Fruit fly (Drosophila melanogaster) whole organism, embryonic: ENCODE results near the gene CG33111.
"Not testable (repeated sequence)": the region's sequence is repeated elsewhere in the genome, so short reads cannot be mapped to it uniquely, and the experiment has no call there.

Experiments used
- Ada2b ChIP-seq: fragments of 200-800 bp; sonication (Bioruptor generic); IDR thresholded peaks from 2 replicates; pipeline ENCODE4 v1.3.6; 2022; ENCODE audit warnings: missing biosample characterization, missing genetic modification characterization
- Atf-2 ChIP-seq: fragments of 200-800 bp; sonication (Bioruptor generic); optimal IDR thresholded peaks from 2 replicates; lab custom pipeline; 2016; ENCODE audit warnings: missing biosample characterization, missing genetic modification characterization
- Awh ChIP-seq: fragments of 200-800 bp; sonication (Bioruptor generic); IDR thresholded peaks from 2 replicates; pipeline ENCODE4, ENCODE4 v1.3.6; 2022; ENCODE audit warnings: missing biosample characterization, missing genetic modification characterization
- BtbVII ChIP-seq: fragments of 200-800 bp; sonication (Bioruptor generic); optimal IDR thresholded peaks from 3 replicates; lab custom pipeline; 2017; ENCODE audit warnings: missing biosample characterization, mild to moderate bottlenecking, missing genetic modification characterization
- CG10209 ChIP-seq: fragments of 200-800 bp; sonication (Bioruptor generic); optimal IDR thresholded peaks from 3 replicates; lab custom pipeline; 2017; ENCODE audit warnings: missing biosample characterization, mild to moderate bottlenecking, missing genetic modification characterization, missing genetic modification reagents
- CG11085 ChIP-seq: fragments of 200-800 bp; sonication (Bioruptor generic); IDR thresholded peaks from 2 replicates; pipeline ENCODE4 v1.3.6; 2022; ENCODE audit warnings: missing biosample characterization, missing genetic modification characterization
- CG11247 ChIP-seq: fragments of 200-800 bp; sonication (Bioruptor generic); IDR thresholded peaks from 2 replicates; pipeline ENCODE4 v1.3.6; 2022; ENCODE audit warnings: missing biosample characterization, missing genetic modification characterization
- CG15601 ChIP-seq: fragments of 200-800 bp; sonication (Bioruptor generic); optimal IDR thresholded peaks from 3 replicates; lab custom pipeline; 2019; ENCODE audit warnings: missing biosample characterization, mild to moderate bottlenecking, missing genetic modification characterization, moderate library complexity
- CG16813 ChIP-seq: fragments of 200-800 bp; sonication (Bioruptor generic); IDR thresholded peaks from 3 replicates; pipeline ENCODE4 v1.3.6; 2022; ENCODE audit warnings: missing biosample characterization, missing genetic modification characterization; ENCODE audit not compliant: partially characterized antibody
- CG33557 ChIP-seq: fragments of 200-800 bp; sonication (Bioruptor generic); optimal IDR thresholded peaks from 2 replicates; lab custom pipeline; 2019; ENCODE audit warnings: missing biosample characterization, mild to moderate bottlenecking, missing genetic modification characterization, moderate library complexity
- CG34376 ChIP-seq: fragments of 200-800 bp; sonication (Bioruptor generic); optimal IDR thresholded peaks from 2 replicates; lab custom pipeline; 2018; ENCODE audit warnings: missing biosample characterization, mild to moderate bottlenecking, missing genetic modification characterization
- CG4282 ChIP-seq: fragments of 200-800 bp; sonication (Bioruptor generic); optimal IDR thresholded peaks from 2 replicates; lab custom pipeline; 2016; ENCODE audit warnings: missing biosample characterization, missing genetic modification characterization
- CG4854 ChIP-seq: fragments of 200-800 bp; sonication (Bioruptor generic); optimal IDR thresholded peaks from 2 replicates; lab custom pipeline; 2016; ENCODE audit warnings: missing biosample characterization, missing genetic modification characterization, inconsistent platforms
- CG5245 ChIP-seq: fragments of 200-800 bp; sonication (Bioruptor generic); optimal IDR thresholded peaks from 3 replicates; lab custom pipeline; 2016; ENCODE audit warnings: missing biosample characterization, missing genetic modification characterization
- CG6272 ChIP-seq: fragments of 200-800 bp; sonication (Bioruptor generic); IDR thresholded peaks from 2 replicates; pipeline ENCODE4 v1.3.6; 2022; ENCODE audit warnings: missing biosample characterization, missing genetic modification characterization
- CG8290 ChIP-seq, 3 experiments: fragments of 200-800 bp; sonication (Bioruptor generic); optimal IDR thresholded peaks; 2 replicates each; lab custom pipeline; 2016 to 2019; ENCODE audit warnings: missing biosample characterization in 3 of 3, missing genetic modification characterization in 3 of 3, mild to moderate bottlenecking in 2 of 3, moderate library complexity in 1 of 3
- CG8765 ChIP-seq: fragments of 200-800 bp; sonication (Bioruptor generic); IDR thresholded peaks from 2 replicates; pipeline ENCODE4 v1.3.6; 2022; ENCODE audit warnings: missing biosample characterization, missing genetic modification characterization
- CG9609 ChIP-seq: fragments of 200-800 bp; sonication (Bioruptor generic); optimal IDR thresholded peaks from 3 replicates; lab custom pipeline; 2016; ENCODE audit warnings: missing biosample characterization, missing genetic modification characterization
- CoRest ChIP-seq: fragments of 200-800 bp; sonication (Bioruptor generic); optimal IDR thresholded peaks from 3 replicates; lab custom pipeline; 2018; ENCODE audit warnings: missing biosample characterization, mild to moderate bottlenecking, missing genetic modification characterization, moderate library complexity
- CrebB ChIP-seq: fragments of 200-800 bp; sonication (Bioruptor generic); optimal IDR thresholded peaks from 3 replicates; lab custom pipeline; 2018; ENCODE audit warnings: missing biosample characterization, mild to moderate bottlenecking, missing genetic modification characterization
- D ChIP-seq, 2 experiments: fragments of 200-800 bp in 1 of 2; fragments of >200 bp in 1 of 2; sonication (Bioruptor generic) in 1 of 2; optimal IDR thresholded peaks; 2 replicates in 1 of 2; 3 replicates in 1 of 2; lab custom pipeline; 2017; ENCODE audit warnings: mild to moderate bottlenecking in 1 of 2, missing biosample characterization in 1 of 2, missing genetic modification characterization in 1 of 2, missing genetic modification reagents in 1 of 2
- ERR ChIP-seq: fragments of 200-800 bp; sonication (Bioruptor generic); optimal IDR thresholded peaks from 2 replicates; lab custom pipeline; 2016; ENCODE audit warnings: missing biosample characterization, missing genetic modification characterization
- HHEX ChIP-seq: fragments of 200-800 bp; sonication (Bioruptor generic); optimal IDR thresholded peaks from 3 replicates; lab custom pipeline; 2017; ENCODE audit warnings: missing biosample characterization, mild to moderate bottlenecking, missing genetic modification characterization, missing genetic modification reagents
- MTF-1 ChIP-seq: fragments of 200-800 bp; sonication (Bioruptor generic); optimal IDR thresholded peaks from 2 replicates; lab custom pipeline; 2018; ENCODE audit warnings: missing biosample characterization, mild to moderate bottlenecking, missing genetic modification characterization, borderline replicate concordance
- Pdp1 ChIP-seq, 2 experiments: fragments of 200-800 bp; sonication (Bioruptor generic); optimal IDR thresholded peaks; 3 replicates each; lab custom pipeline; 2016; ENCODE audit warnings: missing biosample characterization in 2 of 2, missing genetic modification characterization in 2 of 2, mild to moderate bottlenecking in 1 of 2, moderate library complexity in 1 of 2
- Side ChIP-seq: fragments of 200-800 bp; sonication (Bioruptor generic); optimal IDR thresholded peaks from 2 replicates; lab custom pipeline; 2016; ENCODE audit warnings: missing biosample characterization, missing genetic modification characterization
- ase ChIP-seq: fragments of 200-800 bp; sonication (Bioruptor generic); IDR thresholded peaks from 3 replicates; pipeline ENCODE4 v1.3.6; 2022; ENCODE audit warnings: missing biosample characterization, missing genetic modification characterization
- cas ChIP-seq: fragments of 200-800 bp; sonication (Bioruptor generic); IDR thresholded peaks from 2 replicates; pipeline ENCODE4 v1.3.6; 2022; ENCODE audit warnings: missing biosample characterization, missing genetic modification characterization
- chif ChIP-seq, 2 experiments: fragments of 200-800 bp; sonication (Bioruptor generic); optimal IDR thresholded peaks; 3 replicates each; lab custom pipeline; 2016; ENCODE audit warnings: missing biosample characterization in 2 of 2, missing genetic modification characterization in 2 of 2
- crp ChIP-seq, 2 experiments: fragments of 200-800 bp; sonication (Bioruptor generic); optimal IDR thresholded peaks; 2 replicates in 1 of 2; 3 replicates in 1 of 2; lab custom pipeline; 2017; ENCODE audit warnings: missing biosample characterization in 2 of 2, missing genetic modification characterization in 2 of 2, mild to moderate bottlenecking in 1 of 2, moderate library complexity in 1 of 2
- dm ChIP-seq: fragments of 200-800 bp; sonication (Bioruptor generic); optimal IDR thresholded peaks from 3 replicates; lab custom pipeline; 2016; ENCODE audit warnings: missing biosample characterization, missing genetic modification characterization
- ewg ChIP-seq: fragments of 200-800 bp; sonication (Bioruptor generic); optimal IDR thresholded peaks from 3 replicates; lab custom pipeline; 2017; ENCODE audit warnings: mild to moderate bottlenecking, missing biosample characterization, missing genetic modification reagents, missing genetic modification characterization
- gcm2 ChIP-seq: fragments of 200-800 bp; sonication (Bioruptor generic); optimal IDR thresholded peaks from 2 replicates; lab custom pipeline; 2016; ENCODE audit warnings: missing biosample characterization, missing genetic modification characterization
- gsb ChIP-seq: fragments of 200-800 bp; sonication (Bioruptor generic); IDR thresholded peaks from 2 replicates; pipeline ENCODE4 v1.3.6; 2022; ENCODE audit warnings: missing biosample characterization, missing genetic modification characterization
- jumu ChIP-seq: fragments of 200-800 bp; sonication (Bioruptor generic); optimal IDR thresholded peaks from 3 replicates; lab custom pipeline; 2016; ENCODE audit warnings: missing biosample characterization, missing genetic modification characterization
- kay ChIP-seq: fragments of 200-800 bp; sonication (Bioruptor generic); optimal IDR thresholded peaks from 2 replicates; lab custom pipeline; 2016; ENCODE audit warnings: missing biosample characterization, missing genetic modification characterization
- klu ChIP-seq: fragments of 200-800 bp; sonication (Bioruptor generic); IDR thresholded peaks from 2 replicates; pipeline ENCODE4 v1.3.6; 2022; ENCODE audit warnings: missing biosample characterization, missing genetic modification characterization
- lbe ChIP-seq: fragments of 200-800 bp; sonication (Bioruptor generic); optimal IDR thresholded peaks from 2 replicates; lab custom pipeline; 2016; ENCODE audit warnings: missing biosample characterization, mild to moderate bottlenecking, missing genetic modification characterization
- lmd ChIP-seq: fragments of 200-800 bp; sonication (Bioruptor generic); IDR thresholded peaks from 2 replicates; pipeline ENCODE4 v1.3.6; 2022; ENCODE audit warnings: missing biosample characterization, missing genetic modification characterization
- lola ChIP-seq, 3 experiments: fragments of >200 bp in 2 of 3; fragments of 200-800 bp in 1 of 3; sonication (Bioruptor generic) in 1 of 3; optimal IDR thresholded peaks; 2 replicates each; lab custom pipeline; 2017 to 2019; ENCODE audit warnings: missing biosample characterization in 3 of 3, missing genetic modification characterization in 3 of 3, mild to moderate bottlenecking in 1 of 3, moderate library complexity in 1 of 3
- onecut ChIP-seq: fragments of 200-800 bp; sonication (Bioruptor generic); IDR thresholded peaks from 2 replicates; pipeline ENCODE4 v1.3.6; 2022; ENCODE audit warnings: missing biosample characterization, missing genetic modification characterization
- shn ChIP-seq: fragments of 200-800 bp; sonication (Bioruptor generic); optimal IDR thresholded peaks from 3 replicates; lab custom pipeline; 2016; ENCODE audit warnings: missing biosample characterization, missing genetic modification characterization
- so ChIP-seq: fragments of 200-800 bp; sonication (Bioruptor generic); IDR thresholded peaks from 3 replicates; pipeline ENCODE4 v1.3.6; 2022; ENCODE audit warnings: missing biosample characterization, missing genetic modification characterization
- sr ChIP-seq: fragments of 200-800 bp; sonication (Bioruptor generic); IDR thresholded peaks from 3 replicates; pipeline ENCODE4 v1.3.6; 2022; ENCODE audit warnings: missing biosample characterization, missing genetic modification characterization
- stc ChIP-seq: fragments of 200-800 bp; sonication (Bioruptor generic); IDR thresholded peaks from 2 replicates; pipeline ENCODE4 v1.3.6; 2022; ENCODE audit warnings: missing biosample characterization, missing genetic modification characterization
- tin ChIP-seq: fragments of 200-800 bp; sonication (Bioruptor generic); optimal IDR thresholded peaks from 3 replicates; lab custom pipeline; 2016; ENCODE audit warnings: missing biosample characterization, missing genetic modification characterization
- tna ChIP-seq: fragments of 200-800 bp; sonication (Bioruptor generic); IDR thresholded peaks from 2 replicates; pipeline ENCODE4 v1.3.6; 2022; ENCODE audit warnings: missing biosample characterization, missing genetic modification characterization; ENCODE audit not compliant: partially characterized antibody
- ttk ChIP-seq: fragments of 200-800 bp; sonication (Bioruptor generic); IDR thresholded peaks from 2 replicates; pipeline ENCODE4 v2.1.2; 2022; ENCODE audit warnings: missing biosample characterization, missing genetic modification characterization

The CG33111 gene

DNA sequence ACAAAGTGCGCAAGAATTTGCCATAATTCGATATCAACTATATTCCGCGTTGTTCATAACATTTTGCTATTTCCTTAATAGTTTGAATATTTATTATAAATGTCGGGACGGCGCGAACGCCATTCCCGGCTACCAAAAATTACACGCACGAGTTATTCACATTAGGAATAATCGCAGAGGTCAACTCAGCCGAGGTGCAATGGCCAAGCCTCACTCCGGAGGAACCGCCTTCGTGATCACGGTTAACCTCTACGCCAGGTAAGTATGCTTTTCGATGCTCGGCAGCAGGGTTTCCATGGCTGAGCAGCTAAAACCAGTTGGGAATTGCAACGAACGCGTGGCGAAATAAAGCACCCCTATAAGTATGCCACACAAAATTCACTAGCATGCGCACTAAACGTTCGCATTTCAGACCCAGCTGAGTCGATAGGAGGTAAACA lies 40.3 kb upstream of the CG33111 start (continued):
- TF ChIP-seq lola (GFP tag; optimal IDR thresholded peaks at IDR 0.05; lab: Kevin White, UChicago) (peak in 1 of 3 experiments; percentile 16), CG6272 (GFP tag; lab: Robert Waterston, UW) (peak; percentile 71), Atf-2 (GFP tag; lab: Kevin White, UChicago) (peak; percentile 47), Side (GFP tag; lab: Kevin White, UChicago) (peak; percentile 70), onecut (peak; percentile 60), lbe (GFP tag; lab: Kevin White, UChicago) (peak; percentile 44), lmd (GFP tag; lab: Robert Waterston, UW) (peak; percentile 58; the same call in 1 of the 2 replicates), D (GFP tag; optimal IDR thresholded peaks at IDR 0.05; lab: Kevin White, UChicago) (peak; percentile 49), ERR (GFP tag; lab: Kevin White, UChicago) (peak; percentile 73), CG9609 (GFP tag; lab: Kevin White, UChicago) (peak; percentile 33), Awh (peak; percentile 78), chif (GFP tag; optimal IDR thresholded peaks at IDR 0.05; lab: Kevin White, UChicago) (peak; percentile 39 to 64), CG34376 (GFP tag; lab: Kevin White, UChicago) (peak; percentile 60), CG11085 (peak; percentile 68; the same call in 1 of the 2 replicates), CG8290 (GFP tag; optimal IDR thresholded peaks at IDR 0.05; lab: Kevin White, UChicago) (peak; percentile 31), CG8290 (tag; optimal IDR thresholded peaks at IDR 0.05; lab: Kevin White, UChicago) (peak in 1 of 2 experiments; percentile 83), CrebB (tag; lab: Kevin White, UChicago) (peak; percentile 4), kay (GFP tag; lab: Kevin White, UChicago) (peak; percentile 9), CG33557 (GFP tag; lab: Kevin White, UChicago) (peak; percentile 23), CoRest (tag; lab: Kevin White, UChicago) (peak; percentile 25), CG8765 (GFP tag; lab: Robert Waterston, UW) (peak; percentile 54; the same call in 1 of the 2 replicates), cas (peak; percentile 46; the same call in 1 of the 2 replicates), dm (GFP tag; lab: Kevin White, UChicago) (peak; percentile 42), ase (GFP tag; lab: Robert Waterston, UW) (peak; percentile 60; the same call in 1 of the 3 replicates), jumu (peak; percentile 54), Pdp1 (GFP tag; optimal IDR thresholded peaks at IDR 0.05; lab: Kevin White, UChicago) (peak; percentile 39 to 65), Ada2b (GFP tag; lab: Robert Waterston, UW) (peak; percentile 44), crp (GFP tag; optimal IDR thresholded peaks at IDR 0.05; lab: Kevin White, UChicago) (peak in 1 of 2 experiments; percentile 61), klu (GFP tag; lab: Robert Waterston, UW) (peak; percentile 26; the same call in 1 of the 2 replicates), HHEX (GFP tag; lab: Kevin White, UChicago) (peak; percentile 60), CG11247 (GFP tag; lab: Robert Waterston, UW) (peak; percentile 81), CG10209 (peak; percentile 74), tin (GFP tag; lab: Kevin White, UChicago) (peak; percentile 46), sr (GFP tag; lab: Robert Waterston, UW) (peak; percentile 55; the same call in 2 of the 3 replicates), CG4282 (GFP tag; lab: Kevin White, UChicago) (peak; percentile 60), so (0 out of 3 replicates have a peak, but pooled peaks have one; percentile 38), CG5245 (peak; percentile 51), CG4854 (GFP tag; lab: Kevin White, UChicago) (peak; percentile 52), gsb (GFP tag; lab: Robert Waterston, UW) (peak; percentile 64; the same call in 1 of the 2 replicates), gcm2 (GFP tag; lab: Kevin White, UChicago) (peak; percentile 41), ewg (GFP tag; lab: Kevin White, UChicago) (peak; percentile 85), tna (peak; percentile 60; the same call in 1 of the 2 replicates), ttk (GFP tag; lab: Robert Waterston, UW) (peak; percentile 50; the same call in 1 of the 2 replicates), stc (peak; percentile 71; the same call in 1 of the 2 replicates), CG15601 (tag; lab: Kevin White, UChicago) (peak; percentile 36), BtbVII (GFP tag; lab: Kevin White, UChicago) (peak; percentile 10), shn (peak; percentile 72), MTF-1 (peak; percentile 60), CG16813 (GFP tag; lab: Robert Waterston, UW) (peak; percentile 46; the same call in 1 of the 3 replicates)
- not testable (repeated sequence) for TF ChIP-seq D (optimal IDR thresholded peaks at IDR 0.05; lab: Kevin White, UChicago)
